Worm (Caenorhabditis elegans) whole organism, late embryonic: ENCODE results near the gene EEED8.2.

Experiments used
- C38D4.7 ChIP-seq: fragments of 200-800 bp; sonication (Bioruptor generic); optimal IDR thresholded peaks from 2 replicates; lab custom pipeline; 2018; ENCODE audit warnings: mild to moderate bottlenecking, missing genetic modification characterization, moderate library complexity, missing compliant biosample characterization
- T23F11.4 ChIP-seq: fragments of 200-800 bp; sonication (Bioruptor generic); optimal IDR thresholded peaks from 2 replicates; lab custom pipeline; 2018; ENCODE audit warnings: mild to moderate bottlenecking, missing genetic modification characterization, missing compliant biosample characterization
- Y22D7AL.16 ChIP-seq: sonication (generic microtip); optimal IDR thresholded peaks from 2 replicates; lab custom pipeline; 2016; ENCODE audit warnings: missing genetic modification characterization, missing compliant biosample characterization
- ama-1 ChIP-seq: fragments of 150-350 bp; optimal IDR thresholded peaks from 2 replicates; lab custom pipeline; 2014
- ceh-2 ChIP-seq: sonication (generic microtip); optimal IDR thresholded peaks from 2 replicates; lab custom pipeline; 2016; ENCODE audit warnings: missing genotype, missing genetic modification characterization, missing compliant biosample characterization
- dmd-4 ChIP-seq: sonication (generic microtip); optimal IDR thresholded peaks from 2 replicates; lab custom pipeline; 2016; ENCODE audit warnings: borderline replicate concordance, missing genetic modification characterization, missing compliant biosample characterization
- hlh-30 ChIP-seq: sonication (generic microtip); optimal IDR thresholded peaks from 2 replicates; lab custom pipeline; 2017; ENCODE audit warnings: antibody characterized with exemption, missing genetic modification characterization, missing compliant biosample characterization; ENCODE audit not compliant: insufficient read depth
- pha-4 ChIP-seq: fragments of 150-350 bp; optimal IDR thresholded peaks from 2 replicates; lab custom pipeline; 2018; ENCODE audit warnings: missing biosample characterization, missing genetic modification reagents, missing genetic modification characterization
- sox-2 ChIP-seq: fragments of 200-800 bp; sonication (Bioruptor generic); IDR thresholded peaks from 2 replicates; pipeline ENCODE4 v1.3.6; 2022; ENCODE audit warnings: missing genetic modification reagents, missing genetic modification characterization, missing compliant biosample characterization
- unc-86 ChIP-seq: sonication (generic microtip); optimal IDR thresholded peaks from 2 replicates; lab custom pipeline; 2016; ENCODE audit warnings: missing genetic modification characterization, missing compliant biosample characterization

DNA sequence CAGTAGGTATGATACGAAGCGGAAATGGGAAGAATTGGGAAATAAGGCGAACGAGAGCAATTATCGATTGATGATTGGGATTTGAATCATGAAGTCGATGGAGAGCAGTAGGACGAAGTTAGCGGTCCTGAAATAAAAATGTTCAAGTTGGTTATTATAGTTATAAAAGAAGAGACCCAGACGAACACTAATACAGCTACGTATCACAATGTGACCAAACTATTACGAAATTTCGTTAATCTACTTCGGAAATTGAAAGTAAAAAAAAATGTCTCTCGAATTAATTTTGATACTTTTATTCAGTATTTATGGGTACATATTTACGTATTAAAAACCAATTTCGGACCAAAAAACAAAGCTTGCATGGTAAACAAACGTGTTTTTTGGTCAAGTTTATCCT, 10.0 kb downstream of the EEED8.2 start:
- TF ChIP-seq hlh-30 (tag; lab: Kevin White, UChicago) (no peak), pha-4 (tag; lab: Kevin White, UChicago) (no peak), ceh-2 (tag; lab: Kevin White, UChicago) (no peak), unc-86 (tag; lab: Kevin White, UChicago) (no peak), Y22D7AL.16 (tag; lab: Kevin White, UChicago) (no peak), sox-2 (GFP tag; lab: Robert Waterston, UW) (no peak), T23F11.4 (no peak), ama-1 (lab: Kevin White, UChicago) (no peak), C38D4.7 (GFP tag; lab: Kevin White, UChicago) (no peak), dmd-4 (tag; lab: Kevin White, UChicago) (no peak)
